Fruit fly (Drosophila melanogaster): Measurements from ENCODE around the gene CG11498.

The CG11498 gene

dm6 chr3R:30189836-30190235 is 29.6 kb upstream of the CG11498 start (continued):
- TF ChIP-seq hth (optimal IDR thresholded peaks at IDR 0.05): no peak
- peak; percentile 77; the same call in 2 of the 3 replicates for TF ChIP-seq CG17361 (GFP tag; IDR thresholded peaks at IDR 0.05)
- peak; percentile 67 for TF ChIP-seq CG8388 (GFP tag; optimal IDR thresholded peaks at IDR 0.05)
- TF ChIP-seq bab2 (GFP tag; optimal IDR thresholded peaks at IDR 0.05): peak; percentile 34
- peak; percentile 30; the same call in 1 of the 2 replicates for TF ChIP-seq CG8765 (GFP tag; IDR thresholded peaks at IDR 0.05)
- TF ChIP-seq NK7.1 (GFP tag; optimal IDR thresholded peaks at IDR 0.05): no peak
- TF ChIP-seq CG15479 (GFP tag; optimal IDR thresholded peaks at IDR 0.05): no peak
- peak; percentile 47; the same call in 1 of the 2 replicates for TF ChIP-seq dimm (GFP tag; IDR thresholded peaks at IDR 0.05)
- peak; percentile 22 for TF ChIP-seq CG12236 (GFP tag; optimal IDR thresholded peaks at IDR 0.05)
- TF ChIP-seq Fer1 (GFP tag; optimal IDR thresholded peaks at IDR 0.05): peak; percentile 78
- no peak for TF ChIP-seq schlank (tag; optimal IDR thresholded peaks at IDR 0.05)
- TF ChIP-seq CG2202 (tag; optimal IDR thresholded peaks at IDR 0.05): no peak
- peak; percentile 70 for TF ChIP-seq tin (GFP tag; optimal IDR thresholded peaks at IDR 0.05)
- peak; percentile 49 for TF ChIP-seq sqz (GFP tag; optimal IDR thresholded peaks at IDR 0.05)
- no peak for TF ChIP-seq tup (GFP tag; optimal IDR thresholded peaks at IDR 0.05)
- no peak for TF ChIP-seq Sry-β (GFP tag; optimal IDR thresholded peaks at IDR 0.05)
- peak; percentile 60 for TF ChIP-seq CG9817 (tag; optimal IDR thresholded peaks at IDR 0.05)
- TF ChIP-seq sima (GFP tag; optimal IDR thresholded peaks at IDR 0.05): no peak
- no peak for TF ChIP-seq Dll (GFP tag; IDR thresholded peaks at IDR 0.05; ENCODE audit: partially characterized antibody)
- TF ChIP-seq CG4360 (GFP tag; IDR thresholded peaks at IDR 0.05): peak; percentile 64
- TF ChIP-seq ftz-f1 (GFP tag; optimal IDR thresholded peaks at IDR 0.05): no peak
- no peak for TF ChIP-seq Dp (GFP tag; optimal IDR thresholded peaks at IDR 0.05)
- peak; percentile 73 for TF ChIP-seq CG18262 (tag; optimal IDR thresholded peaks at IDR 0.05)
- no peak for TF ChIP-seq CG33557 (GFP tag; optimal IDR thresholded peaks at IDR 0.05)
- no peak for TF ChIP-seq hb (GFP tag; IDR thresholded peaks at IDR 0.05; ENCODE audit: partially characterized antibody)
- TF ChIP-seq slp2 (GFP tag; optimal IDR thresholded peaks at IDR 0.05): peak; percentile 38
- TF ChIP-seq Med (GFP tag): peak; percentile 95
- TF ChIP-seq CG8281 (tag; optimal IDR thresholded peaks at IDR 0.05): peak; percentile 33
- peak; percentile 65 for TF ChIP-seq CG2875 (GFP tag; optimal IDR thresholded peaks at IDR 0.05)
- peak; percentile 87 for TF ChIP-seq CG31441 (GFP tag; IDR thresholded peaks at IDR 0.05)
- TF ChIP-seq CG1832 (GFP tag; optimal IDR thresholded peaks at IDR 0.05): no peak
- TF ChIP-seq dpn (GFP tag; optimal IDR thresholded peaks at IDR 0.05): peak; percentile 60 to 71
- peak; percentile 85 for TF ChIP-seq sob (GFP tag; IDR thresholded peaks at IDR 0.05)
- peak; percentile 62 for TF ChIP-seq ara (GFP tag; IDR thresholded peaks at IDR 0.05)
- peak; percentile 84 for TF ChIP-seq dmrt99B (tag; optimal IDR thresholded peaks at IDR 0.05)

dm6 chr3R:30189398-30189797 is 29.1 kb upstream of the CG11498 start:
- TF ChIP-seq prd (optimal IDR thresholded peaks at IDR 0.05) (no peak), prd (GFP tag; IDR thresholded peaks at IDR 0.05) (no peak), CG30431 (GFP tag; optimal IDR thresholded peaks at IDR 0.05) (no peak), chinmo (GFP tag; IDR thresholded peaks at IDR 0.05; ENCODE audit: partially characterized antibody) (0 out of 4 replicates have a peak, but pooled peaks have one; percentile 14), CG9609 (GFP tag; optimal IDR thresholded peaks at IDR 0.05) (no peak), seq (GFP tag; IDR thresholded peaks at IDR 0.05) (no peak), Sry-β (GFP tag; optimal IDR thresholded peaks at IDR 0.05) (no peak), lov (optimal IDR thresholded peaks at IDR 0.05) (no peak), lov (GFP tag; IDR thresholded peaks at IDR 0.05) (no peak), fd3F (GFP tag; optimal IDR thresholded peaks at IDR 0.05) (no peak), MESR4 (GFP tag; optimal IDR thresholded peaks at IDR 0.05) (no peak)
